Fruit fly (Drosophila melanogaster) S2 (cell line): ENCODE results near the gene CG7394.

Experiments
- CG8478 ChIP-seq: fragments of >200 bp; optimal IDR thresholded peaks from 2 replicates; lab custom pipeline; 2018
- CTCF ChIP-seq, 2 experiments: fragments of >200 bp; optimal IDR thresholded peaks; 2 replicates each; lab custom pipeline; 2018

DNA sequence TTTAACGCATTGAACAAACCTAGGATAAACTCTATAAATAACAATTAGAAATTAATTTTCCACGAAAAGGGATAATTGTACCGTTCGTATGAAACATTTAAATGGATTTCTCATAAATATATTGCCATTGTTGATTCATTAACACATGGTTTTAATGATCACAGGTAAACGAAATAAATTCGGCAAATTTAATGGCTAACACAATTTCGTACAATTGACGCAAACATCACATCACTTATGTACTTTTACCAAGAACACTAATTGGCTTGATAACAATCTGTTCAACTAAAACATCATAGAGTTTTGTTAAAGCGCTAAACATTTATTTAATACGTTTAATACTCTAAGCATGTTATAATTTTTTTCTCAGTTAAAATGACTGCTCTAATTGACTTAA lies 8.1 kb upstream of the CG7394 start:
- TF ChIP-seq CG8478 (lab: Kevin White, UChicago), result no peak
- no peak for TF ChIP-seq CTCF (optimal IDR thresholded peaks at IDR 0.05; lab: Kevin White, UChicago)
